Worm (Caenorhabditis elegans): Measurements from ENCODE around the gene let-23.

let-23 gene

ce11 chrII:9197212-9197611, at the start of gene let-23:
TSS of gene let-23 (plus strand) at chrII:9197512.
- TF ChIP-seq akir-1 (GFP tag; optimal IDR thresholded peaks at IDR 0.05) (no peak), rcor-1 (GFP tag; IDR thresholded peaks at IDR 0.05) (no peak), rpc-1 (optimal IDR thresholded peaks at IDR 0.05) (no peak), rpc-1 (tag; optimal IDR thresholded peaks at IDR 0.05) (no peak), repo-1 (tag; optimal IDR thresholded peaks at IDR 0.05) (no peak), snpc-3.4 (tag; optimal IDR thresholded peaks at IDR 0.05) (no peak), lin-54 (GFP tag; optimal IDR thresholded peaks at IDR 0.05) (no peak), Y95B8A.8 (GFP tag; IDR thresholded peaks at IDR 0.05) (no peak), attf-5 (GFP tag; optimal IDR thresholded peaks at IDR 0.05) (no peak), mcd-1 (GFP tag; IDR thresholded peaks at IDR 0.05) (no peak), bed-1 (GFP tag; IDR thresholded peaks at IDR 0.05) (no peak), B0336.3 (GFP tag; IDR thresholded peaks at IDR 0.05) (no peak), ceh-27 (GFP tag; optimal IDR thresholded peaks at IDR 0.05) (no peak), egl-44 (GFP tag; IDR thresholded peaks at IDR 0.05) (no peak), ama-1 (optimal IDR thresholded peaks at IDR 0.05) (no peak), ama-1 (GFP tag; optimal IDR thresholded peaks at IDR 0.05) (no peak), nhr-80 (tag; optimal IDR thresholded peaks at IDR 0.05) (no peak), Y53F4B.3 (GFP tag; IDR thresholded peaks at IDR 0.05) (no peak), tbp1 (GFP tag; optimal IDR thresholded peaks at IDR 0.05) (no peak), cebp-2 (GFP tag; IDR thresholded peaks at IDR 0.05) (no peak), nfya-1 (tag; optimal IDR thresholded peaks at IDR 0.05; ENCODE audit: borderline replicate concordance, insufficient read depth) (no peak), snpc-1.3 (tag; optimal IDR thresholded peaks at IDR 0.05; ENCODE audit: insufficient read depth) (no peak)

ce11 chrII:9148079-9148478, 49.2 kb upstream of the let-23 start:
- no peak for TF ChIP-seq snpc-4 (GFP tag; optimal IDR thresholded peaks at IDR 0.05)
- TF ChIP-seq snpc-4 (tag; optimal IDR thresholded peaks at IDR 0.05): no peak
- TF ChIP-seq somi-1 (GFP tag; optimal IDR thresholded peaks at IDR 0.05): no peak
- no peak for TF ChIP-seq snpc-3.4 (tag; optimal IDR thresholded peaks at IDR 0.05)
- TF ChIP-seq F57C9.4 (tag; optimal IDR thresholded peaks at IDR 0.05): no peak
- no peak for TF ChIP-seq attf-3 (GFP tag; conservative IDR thresholded peaks at IDR 0.05)
- TF ChIP-seq cebp-1 (GFP tag; IDR thresholded peaks at IDR 0.05): no peak
- TF ChIP-seq cebp-1 (tag; optimal IDR thresholded peaks at IDR 0.05): no peak
- TF ChIP-seq dox-1 (GFP tag; IDR thresholded peaks at IDR 0.05): no peak

ce11 chrII:9152231-9152630, 45.1 kb upstream of the let-23 start, which contains the start of gene col-78:
TSS of gene col-78 (plus strand) at chrII:9152531.
- TF ChIP-seq bed-1 (GFP tag; IDR thresholded peaks at IDR 0.05): no peak
- TF ChIP-seq Y67H2A.10 (GFP tag; conservative IDR thresholded peaks at IDR 0.05): no peak
- TF ChIP-seq dox-1 (GFP tag; IDR thresholded peaks at IDR 0.05): no peak
- no peak for TF ChIP-seq gei-17 (GFP tag; optimal IDR thresholded peaks at IDR 0.05)
- no peak for TF ChIP-seq hmg-20 (GFP tag; IDR thresholded peaks at IDR 0.05)
- no peak for TF ChIP-seq nhr-27 (tag; optimal IDR thresholded peaks at IDR 0.05)
- TF ChIP-seq D2030.7 (GFP tag; IDR thresholded peaks at IDR 0.05): no peak

- TF ChIP-seq madf-3 (GFP tag; IDR thresholded peaks at IDR 0.05): no peak
- no peak for TF ChIP-seq die-1 (tag; optimal IDR thresholded peaks at IDR 0.05)
- TF ChIP-seq snpc-1.3 (tag; optimal IDR thresholded peaks at IDR 0.05; ENCODE audit: insufficient read depth): no peak
- TF ChIP-seq ceh-79 (tag; optimal IDR thresholded peaks at IDR 0.05): no peak
- no peak for TF ChIP-seq egrh-3 (GFP tag; IDR thresholded peaks at IDR 0.05)
- TF ChIP-seq B0035.1 (tag; optimal IDR thresholded peaks at IDR 0.05): no peak
- TF ChIP-seq lin-40 (tag; optimal IDR thresholded peaks at IDR 0.05): no peak
- no peak for TF ChIP-seq ceh-40 (GFP tag; IDR thresholded peaks at IDR 0.05)
- no peak for TF ChIP-seq F10E7.11 (tag; optimal IDR thresholded peaks at IDR 0.05)
- no peak for TF ChIP-seq athp-1 (tag; optimal IDR thresholded peaks at IDR 0.05)
- TF ChIP-seq snpc-1.1 (tag; optimal IDR thresholded peaks at IDR 0.05; ENCODE audit: insufficient read depth): no peak
- TF ChIP-seq aptf-3 (GFP tag; IDR thresholded peaks at IDR 0.05): no peak
- no peak for TF ChIP-seq F37B4.10 (GFP tag; IDR thresholded peaks at IDR 0.05)
- TF ChIP-seq zim-3 (tag; optimal IDR thresholded peaks at IDR 0.05): no peak
- TF ChIP-seq D2030.7 (GFP tag; IDR thresholded peaks at IDR 0.05): no peak
These were observed 43.0 kb upstream of the let-23 start for ce11 chrII:9154339-9154738.

Measured in whole organism, young adult.